Worm (Caenorhabditis elegans): ENCODE measurements around the gene srsx-16.

The srsx-16 gene

DNA sequence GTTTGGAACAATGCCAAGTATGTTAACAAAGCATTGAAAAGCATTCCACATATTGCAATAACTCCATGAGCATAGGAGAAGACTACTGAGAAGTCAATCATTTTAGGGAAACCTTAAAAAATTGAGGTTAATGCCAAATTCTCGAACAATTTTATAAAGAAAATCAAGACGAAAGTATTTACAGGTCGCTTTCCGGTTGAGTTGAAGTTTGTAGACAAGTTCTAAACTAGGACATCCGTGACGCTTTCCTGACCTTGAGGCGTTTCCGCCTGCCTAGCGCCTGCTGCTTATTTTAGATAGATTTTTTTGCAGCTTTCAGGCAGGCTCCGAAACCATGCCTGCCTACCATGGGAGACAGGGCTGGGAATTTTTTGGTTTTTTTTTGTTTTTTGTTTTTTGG is 16.0 kb upstream of the srsx-16 start, which contains the start of gene srd-13:
Gene srd-13, minus strand, starts transcription at position 101 of the 400 bp plus-strand sequence.
- no peak for TF ChIP-seq alr-1 (tag; optimal IDR thresholded peaks at IDR 0.05; ENCODE audit: borderline replicate concordance)
- no peak for TF ChIP-seq fkh-10 (GFP tag; optimal IDR thresholded peaks at IDR 0.05)
- no peak for TF ChIP-seq tlp-1 (tag; optimal IDR thresholded peaks at IDR 0.05)
- no peak for TF ChIP-seq swsn-7 (tag; optimal IDR thresholded peaks at IDR 0.05)
- TF ChIP-seq nhr-28 (tag; optimal IDR thresholded peaks at IDR 0.05): no peak
- no peak for TF ChIP-seq unc-62 (GFP tag; optimal IDR thresholded peaks at IDR 0.05)
- no peak for TF ChIP-seq nhr-85 (tag)
- TF ChIP-seq efl-1 (optimal IDR thresholded peaks at IDR 0.05): no peak
- no peak for TF ChIP-seq efl-1 (GFP tag; optimal IDR thresholded peaks at IDR 0.05 in 1 of 2)
- no peak for TF ChIP-seq lin-14 (GFP tag; optimal IDR thresholded peaks at IDR 0.05)

DNA sequence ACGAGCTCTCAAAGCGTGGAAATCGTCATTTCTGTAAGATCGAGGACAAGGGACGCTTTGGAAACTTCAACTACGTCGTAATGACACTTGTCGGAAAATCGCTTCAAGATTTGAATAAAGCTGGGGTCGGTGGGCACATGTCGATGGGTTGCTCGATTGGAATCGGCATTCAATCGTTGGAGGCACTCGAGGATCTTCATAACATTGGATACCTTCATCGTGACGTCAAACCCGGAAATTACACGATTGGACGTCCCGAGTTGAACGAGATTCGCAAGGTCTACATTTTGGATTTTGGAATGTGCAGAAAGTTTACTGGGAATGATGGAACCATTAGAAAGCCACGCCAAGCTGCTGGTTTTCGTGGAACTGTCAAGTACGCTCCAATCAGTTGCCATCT is 13.0 kb upstream of the srsx-16 start:
- TF ChIP-seq nhr-76 (tag; optimal IDR thresholded peaks at IDR 0.05) (no peak), hpl-2 (GFP tag; optimal IDR thresholded peaks at IDR 0.05) (no peak), ceh-88 (GFP tag; IDR thresholded peaks at IDR 0.05) (no peak), elt-2 (tag; optimal IDR thresholded peaks at IDR 0.05) (no peak), nhr-71 (tag; optimal IDR thresholded peaks at IDR 0.05) (no peak)

DNA sequence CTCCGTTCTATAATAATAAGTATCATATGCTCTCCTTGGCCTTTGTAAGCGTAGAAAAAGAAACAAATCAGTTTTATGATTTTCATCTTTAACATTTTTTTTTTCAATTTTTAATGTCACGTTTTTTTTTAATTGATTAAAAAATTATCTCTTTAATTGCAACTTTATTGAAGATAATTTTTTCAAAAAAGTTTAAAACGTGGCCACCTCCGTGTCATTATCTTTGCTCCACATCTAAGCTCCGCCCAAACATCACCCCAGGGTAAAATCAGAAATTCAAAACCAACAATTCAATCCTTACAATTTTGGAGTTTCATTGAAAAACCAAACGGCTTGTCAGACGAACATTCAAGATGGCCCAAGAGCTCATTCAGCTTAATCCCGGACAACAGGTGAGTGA is 12.1 kb upstream of the srsx-16 start, which contains the start of gene ttbk-8.2:
Gene ttbk-8.2, plus strand, starts transcription at position 301 of the 400 bp plus-strand sequence.
- no peak for TF ChIP-seq unc-130 (tag; optimal IDR thresholded peaks at IDR 0.05)
- no peak for TF ChIP-seq isw-1 (GFP tag; IDR thresholded peaks at IDR 0.05)
- TF ChIP-seq irx-1 (tag; optimal IDR thresholded peaks at IDR 0.05): no peak
- no peak for TF ChIP-seq snu-23 (GFP tag; optimal IDR thresholded peaks at IDR 0.05)
- TF ChIP-seq F16B12.6 (tag; optimal IDR thresholded peaks at IDR 0.05): no peak
- no peak for TF ChIP-seq egl-27 (tag; optimal IDR thresholded peaks at IDR 0.05)
- TF ChIP-seq nhr-71 (tag; optimal IDR thresholded peaks at IDR 0.05): no peak
- no peak for TF ChIP-seq sup-37 (GFP tag; optimal IDR thresholded peaks at IDR 0.05)
- TF ChIP-seq aly-2 (tag; optimal IDR thresholded peaks at IDR 0.05): no peak
- TF ChIP-seq lin-14 (GFP tag; optimal IDR thresholded peaks at IDR 0.05): no peak
- TF ChIP-seq nhr-11 (tag; optimal IDR thresholded peaks at IDR 0.05): no peak
- TF ChIP-seq blmp-1 (tag; optimal IDR thresholded peaks at IDR 0.05): no peak
- no peak for TF ChIP-seq elt-3 (tag; optimal IDR thresholded peaks at IDR 0.05)
- TF ChIP-seq hpl-2 (GFP tag; optimal IDR thresholded peaks at IDR 0.05): no peak
- no peak for TF ChIP-seq sptf-1 (tag; optimal IDR thresholded peaks at IDR 0.05)
- no peak for TF ChIP-seq lin-39 (tag; optimal IDR thresholded peaks at IDR 0.05)
- TF ChIP-seq ceh-88 (GFP tag; IDR thresholded peaks at IDR 0.05): no peak
- no peak for TF ChIP-seq unc-86 (tag; optimal IDR thresholded peaks at IDR 0.05)
- TF ChIP-seq mep-1 (tag; optimal IDR thresholded peaks at IDR 0.05): no peak

DNA sequence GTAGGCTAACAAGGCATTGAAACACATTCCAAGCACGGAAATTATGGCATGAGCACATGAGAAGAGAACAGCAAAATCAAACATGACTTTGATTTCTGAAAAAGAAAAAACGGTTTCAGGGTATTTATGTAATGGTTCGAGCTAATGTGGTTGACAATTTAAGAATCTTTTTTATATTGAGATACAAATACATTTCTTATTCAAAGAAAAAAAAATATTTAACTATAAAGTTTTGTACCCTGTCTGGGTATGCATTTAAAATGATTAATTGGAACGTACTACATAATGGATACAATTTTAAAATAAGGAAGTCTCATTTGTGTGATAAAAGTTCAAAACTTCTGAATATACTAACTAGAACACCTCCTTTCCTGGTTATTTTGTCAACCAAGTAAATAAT is 10.6 kb upstream of the srsx-16 start, which contains the start of gene srd-12:
Gene srd-12, minus strand, starts transcription at position 101 of the 400 bp plus-strand sequence.
- no peak for TF ChIP-seq ceh-90 (tag; optimal IDR thresholded peaks at IDR 0.05)
- no peak for TF ChIP-seq sox-4 (tag; optimal IDR thresholded peaks at IDR 0.05)
- TF ChIP-seq nhr-77 (tag; optimal IDR thresholded peaks at IDR 0.05): no peak
- TF ChIP-seq hlh-17 (GFP tag; optimal IDR thresholded peaks at IDR 0.05; ENCODE audit: borderline replicate concordance): no peak
- TF ChIP-seq tbx-2 (tag; optimal IDR thresholded peaks at IDR 0.05): no peak
- no peak for TF ChIP-seq unc-30 (tag; optimal IDR thresholded peaks at IDR 0.05)
- TF ChIP-seq nhr-76 (tag; optimal IDR thresholded peaks at IDR 0.05): no peak
- TF ChIP-seq nhr-71 (tag; optimal IDR thresholded peaks at IDR 0.05): no peak
- no peak for TF ChIP-seq fkh-4 (tag; optimal IDR thresholded peaks at IDR 0.05; ENCODE audit: borderline replicate concordance)
- no peak for TF ChIP-seq hlh-4 (tag; optimal IDR thresholded peaks at IDR 0.05)
- no peak for TF ChIP-seq lsy-2 (tag; optimal IDR thresholded peaks at IDR 0.05)
- no peak for TF ChIP-seq nhr-84 (tag; optimal IDR thresholded peaks at IDR 0.05)
- no peak for TF ChIP-seq isw-1 (GFP tag; IDR thresholded peaks at IDR 0.05)

All from whole organism, L1 larva.